Worm (Caenorhabditis elegans) whole organism, L2 larva: ENCODE data around the gene C08B6.3.
A peak's percentile ranks its signal among the peaks of the same experiment; 100 is the strongest.

Experiments used
- C34F6.9 ChIP-seq: fragments of 150-350 bp; optimal IDR thresholded peaks from 2 replicates; lab custom pipeline; 2014; ENCODE audit warnings: missing biosample characterization, missing genetic modification characterization
- F13H6.1 ChIP-seq: sonication (generic microtip); optimal IDR thresholded peaks from 2 replicates; lab custom pipeline; 2016; ENCODE audit warnings: missing genetic modification characterization, missing compliant biosample characterization
- Y55F3AM.14 ChIP-seq: fragments of 200-800 bp; sonication (Bioruptor generic); optimal IDR thresholded peaks from 2 replicates; lab custom pipeline; 2018; ENCODE audit warnings: mild to moderate bottlenecking, missing genetic modification characterization, missing compliant biosample characterization
- alr-1 ChIP-seq: fragments of 150-350 bp; optimal IDR thresholded peaks from 2 replicates; lab custom pipeline; 2014; ENCODE audit warnings: missing biosample characterization, missing genetic modification characterization
- aly-2 ChIP-seq: fragments of 150-350 bp; optimal IDR thresholded peaks from 2 replicates; lab custom pipeline; 2014; ENCODE audit warnings: missing biosample characterization, missing genetic modification characterization
- ceh-82 ChIP-seq: fragments of 150-350 bp; optimal IDR thresholded peaks from 2 replicates; lab custom pipeline; 2014; ENCODE audit warnings: missing biosample characterization, missing genetic modification characterization
- crh-2 ChIP-seq: sonication (generic microtip); optimal IDR thresholded peaks from 2 replicates; lab custom pipeline; 2017; ENCODE audit warnings: missing biosample characterization, missing genetic modification characterization
- dmd-4 ChIP-seq: sonication (generic microtip); optimal IDR thresholded peaks from 2 replicates; lab custom pipeline; 2017; ENCODE audit warnings: missing biosample characterization, missing genetic modification characterization
- egl-27 ChIP-seq: sonication (generic microtip); optimal IDR thresholded peaks from 3 replicates; lab custom pipeline; 2017; ENCODE audit warnings: missing biosample characterization, missing genetic modification reagents, missing genetic modification characterization
- elt-1 ChIP-seq: fragments of 150-350 bp; optimal IDR thresholded peaks from 2 replicates; lab custom pipeline; 2014; ENCODE audit warnings: missing biosample characterization, missing genetic modification characterization
- elt-3 ChIP-seq: sonication (generic microtip); optimal IDR thresholded peaks from 2 replicates; lab custom pipeline; 2017; ENCODE audit warnings: missing biosample characterization, missing genetic modification characterization
- fos-1 ChIP-seq: fragments of 150-350 bp; optimal IDR thresholded peaks from 2 replicates; lab custom pipeline; 2014; ENCODE audit warnings: missing biosample characterization, missing genetic modification characterization
- gmeb-1 ChIP-seq: fragments of 150-350 bp; optimal IDR thresholded peaks from 2 replicates; lab custom pipeline; 2014; ENCODE audit warnings: missing biosample characterization, missing genetic modification characterization
- lin-39 ChIP-seq: fragments of 150-350 bp; optimal IDR thresholded peaks from 2 replicates; lab custom pipeline; 2014; ENCODE audit warnings: missing biosample characterization, missing genetic modification reagents, missing genetic modification characterization
- lsy-2 ChIP-seq, 2 experiments: fragments of 150-350 bp in 1 of 2; sonication (generic microtip) in 1 of 2; optimal IDR thresholded peaks; 2 replicates each; lab custom pipeline; 2014 to 2017; ENCODE audit warnings: missing biosample characterization in 2 of 2, missing genetic modification characterization in 2 of 2
- mab-5 ChIP-seq: fragments of 150-350 bp; optimal IDR thresholded peaks from 2 replicates; lab custom pipeline; 2014; ENCODE audit warnings: missing biosample characterization, missing genetic modification characterization
- nhr-10 ChIP-seq: sonication (generic microtip); optimal IDR thresholded peaks from 2 replicates; lab custom pipeline; 2017; ENCODE audit warnings: missing biosample characterization, missing genetic modification characterization
- nhr-11 ChIP-seq: fragments of 150-350 bp; optimal IDR thresholded peaks from 2 replicates; lab custom pipeline; 2014; ENCODE audit warnings: missing biosample characterization, missing genetic modification characterization
- nhr-12 ChIP-seq: fragments of 150-350 bp; optimal IDR thresholded peaks from 2 replicates; lab custom pipeline; 2014; ENCODE audit warnings: missing biosample characterization, missing genetic modification characterization
- nhr-129 ChIP-seq: fragments of 150-350 bp; optimal IDR thresholded peaks from 2 replicates; lab custom pipeline; 2014; ENCODE audit warnings: missing biosample characterization, missing genetic modification characterization
- nhr-21 ChIP-seq: fragments of 150-350 bp; optimal IDR thresholded peaks from 2 replicates; lab custom pipeline; 2014; ENCODE audit warnings: missing biosample characterization, missing genetic modification characterization
- nhr-23 ChIP-seq: fragments of 150-350 bp; optimal IDR thresholded peaks from 2 replicates; lab custom pipeline; 2014; ENCODE audit warnings: missing biosample characterization, missing genetic modification reagents, missing genetic modification characterization
- nhr-25 ChIP-seq: fragments of 150-350 bp; sonication (generic microtip); optimal IDR thresholded peaks from 3 replicates; lab custom pipeline; 2014; ENCODE audit warnings: missing biosample characterization, missing genetic modification characterization
- nhr-77 ChIP-seq: fragments of 150-350 bp; optimal IDR thresholded peaks from 2 replicates; lab custom pipeline; 2014; ENCODE audit warnings: missing biosample characterization, missing genetic modification characterization
- sem-4 ChIP-seq: fragments of 150-350 bp; optimal IDR thresholded peaks from 2 replicates; lab custom pipeline; 2014; ENCODE audit warnings: missing biosample characterization, missing genetic modification reagents, missing genetic modification characterization
- sma-9 ChIP-seq, 2 experiments: fragments of 150-350 bp in 1 of 2; sonication (generic microtip) in 1 of 2; optimal IDR thresholded peaks; 2 replicates each; lab custom pipeline; 2014 to 2016; ENCODE audit warnings: missing genetic modification characterization in 2 of 2, mild to moderate bottlenecking in 1 of 2, missing biosample characterization in 1 of 2, missing compliant biosample characterization in 1 of 2, missing genetic modification reagents in 1 of 2, moderate library complexity in 1 of 2
- unc-39 ChIP-seq: fragments of 150-350 bp; optimal IDR thresholded peaks from 2 replicates; lab custom pipeline; 2014; ENCODE audit warnings: missing biosample characterization, missing genetic modification characterization
- unc-55 ChIP-seq: fragments of 150-350 bp; sonication (generic microtip); optimal IDR thresholded peaks from 3 replicates; lab custom pipeline; 2014; ENCODE audit warnings: missing biosample characterization, missing genetic modification reagents, missing genetic modification characterization
- unc-62 ChIP-seq: fragments of 150-350 bp; optimal IDR thresholded peaks from 2 replicates; lab custom pipeline; 2014; ENCODE audit warnings: missing biosample characterization, missing genetic modification reagents, missing genetic modification characterization
- zag-1 ChIP-seq: fragments of 150-350 bp; optimal IDR thresholded peaks from 2 replicates; lab custom pipeline; 2014; ENCODE audit warnings: missing biosample characterization, missing genetic modification characterization
- ztf-1 ChIP-seq: fragments of 200-800 bp; sonication (Bioruptor generic); conservative IDR thresholded peaks from 2 replicates; pipeline ENCODE4 v1.3.6; 2022; ENCODE audit warnings: missing genetic modification characterization, missing compliant biosample characterization
- ztf-11 ChIP-seq: sonication (generic microtip); optimal IDR thresholded peaks from 2 replicates; lab custom pipeline; 2017; ENCODE audit warnings: missing biosample characterization, missing genetic modification characterization
- ztf-4 ChIP-seq: fragments of 150-350 bp; optimal IDR thresholded peaks from 2 replicates; lab custom pipeline; 2014; ENCODE audit warnings: missing biosample characterization, missing genetic modification characterization

The C08B6.3 gene

DNA sequence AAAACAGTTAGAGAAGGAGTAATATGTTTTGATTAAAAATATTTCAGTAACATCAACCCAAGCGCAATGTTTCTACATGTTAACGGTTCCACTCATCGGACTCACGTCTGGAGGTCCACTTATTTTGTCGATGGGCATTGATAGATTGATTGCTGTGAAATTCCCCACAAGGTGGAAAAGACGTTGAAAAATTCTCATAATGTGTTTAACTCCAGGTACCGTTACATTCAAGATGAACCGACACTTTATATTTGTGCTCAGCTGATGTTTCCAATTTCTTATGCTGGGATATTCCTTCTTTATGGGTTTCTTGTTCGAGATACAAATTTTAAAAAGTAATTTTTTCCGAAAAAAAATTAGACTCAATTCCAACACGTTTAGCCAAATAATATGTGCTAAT lies 41.0 kb upstream of the C08B6.3 start:
- no peak for TF ChIP-seq unc-39 (tag; lab: Kevin White, UChicago)
- no peak for TF ChIP-seq nhr-25 (tag; lab: Kevin White, UChicago)
- no peak for TF ChIP-seq gmeb-1
- no peak for TF ChIP-seq lin-39 (tag; lab: Kevin White, UChicago)
- no peak for TF ChIP-seq elt-3 (tag; lab: Kevin White, UChicago)
- TF ChIP-seq nhr-10 (tag; lab: Kevin White, UChicago): no peak
- TF ChIP-seq unc-55: no peak
- no peak for TF ChIP-seq crh-2
- no peak for TF ChIP-seq ztf-1
- TF ChIP-seq mab-5 (tag; lab: Kevin White, UChicago): no peak
- no peak for TF ChIP-seq Y55F3AM.14
- no peak for TF ChIP-seq egl-27 (tag; lab: Kevin White, UChicago)
- no peak for TF ChIP-seq dmd-4
- TF ChIP-seq ceh-82 (tag; lab: Kevin White, UChicago): no peak
- TF ChIP-seq nhr-12 (tag; lab: Kevin White, UChicago): no peak
- TF ChIP-seq fos-1 (tag; lab: Kevin White, UChicago): no peak
- TF ChIP-seq alr-1: no peak

DNA sequence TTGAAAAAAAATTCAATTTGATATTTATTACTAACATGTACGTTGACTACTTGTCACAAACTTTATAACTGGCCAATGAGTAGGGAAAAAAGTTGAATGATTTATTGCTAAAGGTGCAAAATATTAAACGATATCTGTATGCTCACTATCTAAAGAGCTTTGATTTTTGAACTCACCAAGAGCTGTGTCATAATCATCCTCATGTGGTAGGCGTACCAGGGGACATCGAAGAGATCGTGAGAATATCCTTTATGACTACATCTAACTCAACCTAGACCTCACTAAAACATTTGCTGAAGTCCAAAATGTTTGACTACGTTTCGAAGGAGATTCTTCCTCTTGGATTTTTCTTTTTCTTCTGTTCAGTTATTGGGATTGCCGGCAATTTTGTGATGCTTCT lies 40.2 kb upstream of the C08B6.3 start, which contains the start of gene srsx-28:
Gene srsx-28, plus strand, starts transcription at position 301 of the 400 bp plus-strand sequence.
- TF ChIP-seq nhr-23 (tag; lab: Kevin White, UChicago) (no peak), ceh-82 (tag; lab: Kevin White, UChicago) (no peak), ztf-11 (no peak)
- TF ChIP-seq, all 48 proteins: peak for 0

DNA sequence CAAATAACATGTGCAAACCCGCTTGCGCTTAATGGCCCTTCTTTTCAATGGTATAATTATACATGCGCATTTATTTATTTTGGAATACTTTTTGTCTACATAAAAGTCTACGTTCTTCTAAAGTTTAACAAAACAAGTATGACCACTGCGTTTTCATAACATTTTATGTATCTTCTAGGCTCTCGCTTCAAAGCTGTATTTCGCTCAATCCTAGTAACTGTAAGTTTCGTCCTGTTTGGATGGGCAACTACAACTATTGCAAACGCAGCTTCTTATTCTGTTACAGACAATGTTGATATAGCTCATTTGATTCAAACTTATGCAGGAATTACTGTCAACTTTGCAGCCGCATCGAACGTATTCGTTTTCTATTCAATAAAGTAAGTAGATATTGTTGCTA lies 37.6 kb upstream of the C08B6.3 start, which contains the start of gene srsx-27:
Gene srsx-27, plus strand, starts transcription at position 301 of the 400 bp plus-strand sequence.
- no peak for TF ChIP-seq Y55F3AM.14

DNA sequence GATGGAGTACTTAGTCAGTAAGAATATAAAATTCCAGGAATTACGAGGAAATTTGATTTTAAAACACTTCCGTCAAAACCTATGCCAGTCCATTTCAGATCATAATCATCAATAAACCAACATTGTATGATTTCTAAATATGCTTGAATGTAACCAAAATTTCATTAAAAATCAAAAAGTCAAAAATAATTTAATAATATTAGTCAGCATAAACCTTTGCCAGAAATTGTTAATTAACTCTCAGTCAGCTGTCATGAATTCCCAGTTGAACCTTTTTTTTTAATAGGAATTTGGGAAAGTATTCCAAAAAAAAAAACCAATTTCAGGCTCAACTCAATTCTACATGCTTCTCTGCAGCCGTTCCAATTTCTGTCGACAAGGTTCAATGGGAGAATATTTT lies 36.3 kb upstream of the C08B6.3 start, which contains the start of gene srsx-26:
Gene srsx-26, plus strand, starts transcription at position 301 of the 400 bp plus-strand sequence.
- TF ChIP-seq aly-2 (tag; lab: Kevin White, UChicago): no peak
- no peak for TF ChIP-seq elt-1

DNA sequence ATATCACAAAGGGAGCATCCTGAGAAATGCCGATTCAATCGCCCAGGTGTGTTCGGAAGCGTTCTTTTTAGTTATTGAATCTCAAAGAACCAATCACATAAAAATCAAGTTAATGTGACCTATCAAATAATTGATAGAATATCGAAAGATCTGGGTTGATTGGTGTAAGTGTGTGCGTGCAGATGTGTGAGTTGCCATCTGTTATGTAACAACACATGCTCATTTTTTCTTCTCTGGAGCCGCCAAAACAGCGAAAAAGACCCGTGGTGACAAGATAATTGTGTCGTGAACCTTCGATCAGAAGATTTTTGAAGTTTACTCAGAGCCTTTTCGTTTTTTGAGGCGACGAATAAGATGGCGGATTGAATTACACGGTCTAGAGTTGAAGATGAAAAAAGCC lies 34.7 kb upstream of the C08B6.3 start:
- TF ChIP-seq lsy-2 (tag; optimal IDR thresholded peaks at IDR 0.05; lab: Kevin White, UChicago) (peak in 1 of 2 experiments; percentile 12), nhr-129 (peak; percentile 71), unc-62 (no peak), ztf-4 (tag; lab: Kevin White, UChicago) (no peak), sem-4 (tag; lab: Kevin White, UChicago) (peak; percentile 35), nhr-11 (tag; lab: Kevin White, UChicago) (no peak), F13H6.1 (tag; lab: Kevin White, UChicago) (peak; percentile 56), fos-1 (tag; lab: Kevin White, UChicago) (no peak), egl-27 (tag; lab: Kevin White, UChicago) (no peak), C34F6.9 (peak; percentile 37), gmeb-1 (no peak), sma-9 (GFP tag; optimal IDR thresholded peaks at IDR 0.05; lab: Kevin White, UChicago) (peak; percentile 40), sma-9 (tag; optimal IDR thresholded peaks at IDR 0.05; lab: Kevin White, UChicago) (no peak), nhr-21 (tag; lab: Kevin White, UChicago) (no peak), alr-1 (no peak)

DNA sequence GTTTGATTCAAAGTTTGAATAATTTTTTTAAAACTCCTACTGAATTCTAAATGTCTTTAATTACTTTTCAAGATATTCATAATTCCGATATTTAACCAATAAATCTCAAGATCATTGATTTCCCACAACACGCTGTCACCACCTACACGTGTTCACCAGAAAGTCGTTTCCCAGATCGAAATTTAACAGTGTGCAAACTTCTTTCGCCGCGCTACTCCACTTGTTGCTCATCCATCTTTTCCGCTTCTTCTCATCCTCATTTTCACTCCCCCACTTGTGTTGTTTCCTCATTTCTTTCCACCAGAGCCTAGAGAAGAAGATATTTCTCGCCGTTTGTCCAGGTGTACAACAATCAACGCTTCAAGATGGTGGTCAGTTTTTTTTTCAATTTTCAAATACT lies 33.6 kb upstream of the C08B6.3 start, which contains the start of gene C51E3.9:
Gene C51E3.9, plus strand, starts transcription at position 301 of the 400 bp plus-strand sequence.
- peak; percentile 31 for TF ChIP-seq nhr-129
- no peak for TF ChIP-seq nhr-12 (tag; lab: Kevin White, UChicago)
- TF ChIP-seq zag-1 (tag; lab: Kevin White, UChicago): no peak
- TF ChIP-seq nhr-77: no peak
- TF ChIP-seq, all 48 proteins: peak for 1
